Worm (Caenorhabditis elegans) whole organism, early embryonic: Measurements from ENCODE around the gene osm-6.

Experiments used
- B0310.2 ChIP-seq: sonication (generic microtip); optimal IDR thresholded peaks from 2 replicates; lab custom pipeline; 2016; ENCODE audit warnings: mild to moderate bottlenecking, missing genetic modification characterization, missing compliant biosample characterization
- aly-1 ChIP-seq: sonication (generic microtip); optimal IDR thresholded peaks from 2 replicates; lab custom pipeline; 2016; ENCODE audit warnings: missing genetic modification characterization, missing compliant biosample characterization
- ceh-13 ChIP-seq: fragments of 200-800 bp; sonication (Bioruptor generic); optimal IDR thresholded peaks from 2 replicates; lab custom pipeline; 2018; ENCODE audit warnings: mild to moderate bottlenecking, missing genetic modification characterization, missing compliant biosample characterization
- ceh-36 ChIP-seq: sonication (generic microtip); optimal IDR thresholded peaks from 2 replicates; lab custom pipeline; 2016; ENCODE audit warnings: missing genetic modification characterization, inconsistent platforms, missing compliant biosample characterization
- pes-1 ChIP-seq: fragments of 200-800 bp; sonication (Bioruptor generic); IDR thresholded peaks from 2 replicates; pipeline ENCODE4 v1.3.6; 2022; ENCODE audit warnings: missing genetic modification reagents, missing genetic modification characterization, missing compliant biosample characterization
- tbx-37 ChIP-seq: fragments of 200-800 bp; sonication (Bioruptor generic); conservative IDR thresholded peaks from 2 replicates; pipeline ENCODE4 v1.3.6; 2022; ENCODE audit warnings: missing genetic modification reagents, missing genetic modification characterization, missing compliant biosample characterization

- TF ChIP-seq B0310.2 (tag; lab: Kevin White, UChicago) = no peak
- no peak for TF ChIP-seq aly-1
- no peak for TF ChIP-seq tbx-37 (GFP tag; lab: Robert Waterston, UW)
- TF ChIP-seq ceh-13 = no peak
- TF ChIP-seq pes-1 (GFP tag; lab: Robert Waterston, UW) = no peak
- TF ChIP-seq ceh-36 (tag; lab: Kevin White, UChicago) = no peak
These were observed 22.4 kb upstream of the osm-6 start for ce11 chrV:11949509-11950117.
